Worm (Caenorhabditis elegans): ENCODE data around the gene F11D11.4.
"Not testable (repeated sequence)": the region's sequence is repeated elsewhere in the genome, so short reads cannot be mapped to it uniquely, and the experiment has no call there.

The F11D11.4 gene

ce11 chrV:18748726-18749125 lies 12.5 kb upstream of the F11D11.4 start, which contains the start of gene clec-252:
Gene clec-252 (minus strand): TSS chrV:18748826.
- TF ChIP-seq unc-62 (GFP tag; optimal IDR thresholded peaks at IDR 0.05): no peak

ce11 chrV:18750445-18750844 lies 10.7 kb upstream of the F11D11.4 start, which contains the start of the genes F11D11.21 and F11D11.12:
Gene F11D11.21 (minus strand): TSS chrV:18750545.
Gene F11D11.12 (minus strand): TSS chrV:18750682.
- TF ChIP-seq unc-62 (GFP tag; optimal IDR thresholded peaks at IDR 0.05): no peak

- TF ChIP-seq unc-62 (GFP tag; optimal IDR thresholded peaks at IDR 0.05): no peak
Observed at ce11 chrV:18753036-18753435, 8.1 kb upstream of the F11D11.4 start, which contains the start of gene F11D11.6. Gene F11D11.6 (minus strand): TSS chrV:18753136.

ce11 chrV:18754328-18754727 lies 6.8 kb upstream of the F11D11.4 start, which contains the start of gene clec-254:
Gene clec-254 (minus strand): TSS chrV:18754428.
- TF ChIP-seq unc-62 (GFP tag; optimal IDR thresholded peaks at IDR 0.05): not testable (repeated sequence)

ce11 chrV:18760174-18760573 lies 1.0 kb upstream of the F11D11.4 start, which contains the start of gene F11D11.3:
Gene F11D11.3 (minus strand): TSS chrV:18760274.
- TF ChIP-seq unc-62 (GFP tag; optimal IDR thresholded peaks at IDR 0.05): no peak

ce11 chrV:18762044-18762443 lies 866 bp downstream of the F11D11.4 start, which contains the start of gene F11D11.22:
Gene F11D11.22 (plus strand): TSS chrV:18762344.
- TF ChIP-seq unc-62 (GFP tag; optimal IDR thresholded peaks at IDR 0.05): not testable (repeated sequence)

- TF ChIP-seq unc-62 (GFP tag; optimal IDR thresholded peaks at IDR 0.05): no peak
Observed at ce11 chrV:18769902-18770301, 8.7 kb downstream of the F11D11.4 start.

- no peak for TF ChIP-seq unc-62 (GFP tag; optimal IDR thresholded peaks at IDR 0.05)
Observed at ce11 chrV:18770623-18771022, 9.4 kb downstream of the F11D11.4 start, which contains the start of gene clec-255. Gene clec-255 (minus strand): TSS chrV:18770723.

- TF ChIP-seq unc-62 (GFP tag; optimal IDR thresholded peaks at IDR 0.05): no peak
Observed at ce11 chrV:18771390-18771789, 10.2 kb downstream of the F11D11.4 start, which contains the start of gene clec-256. Gene clec-256 (plus strand): TSS chrV:18771690.

- no peak for TF ChIP-seq unc-62 (GFP tag; optimal IDR thresholded peaks at IDR 0.05)
Observed at ce11 chrV:18771804-18772386, 10.7 kb downstream of the F11D11.4 start.

ce11 chrV:18772761-18773160 lies 11.6 kb downstream of the F11D11.4 start, which contains the start of gene clec-257:
Gene clec-257 (plus strand): TSS chrV:18773061.
- TF ChIP-seq unc-62 (GFP tag; optimal IDR thresholded peaks at IDR 0.05): no peak

ce11 chrV:18776245-18776737 lies 15.1 kb downstream of the F11D11.4 start, which contains the start of gene Y17D7B.4:
Gene Y17D7B.4 (minus strand): TSS chrV:18776687.
- TF ChIP-seq unc-62 (GFP tag; optimal IDR thresholded peaks at IDR 0.05): no peak

ce11 chrV:18780605-18781004 lies 19.4 kb downstream of the F11D11.4 start:
- no peak for TF ChIP-seq unc-62 (GFP tag; optimal IDR thresholded peaks at IDR 0.05)

- TF ChIP-seq unc-62 (GFP tag; optimal IDR thresholded peaks at IDR 0.05): no peak
Observed at ce11 chrV:18782747-18783146, 21.6 kb downstream of the F11D11.4 start.

- TF ChIP-seq unc-62 (GFP tag; optimal IDR thresholded peaks at IDR 0.05): no peak
Observed at ce11 chrV:18783474-18783873, 22.3 kb downstream of the F11D11.4 start, which contains the start of gene Y17D7B.10. Gene Y17D7B.10 (plus strand): TSS chrV:18783716.

- TF ChIP-seq unc-62 (GFP tag; optimal IDR thresholded peaks at IDR 0.05): no peak
Observed at ce11 chrV:18786694-18787093, 25.5 kb downstream of the F11D11.4 start, which contains the start of gene Y17D7B.3. Gene Y17D7B.3 (minus strand): TSS chrV:18786794.

ce11 chrV:18787417-18787918 lies 26.3 kb downstream of the F11D11.4 start, which contains the start of gene Y17D7B.2:
Gene Y17D7B.2 (plus strand): TSS chrV:18787739.
- TF ChIP-seq unc-62 (GFP tag; optimal IDR thresholded peaks at IDR 0.05): no peak
